Worm (Caenorhabditis elegans): ENCODE data around the gene Y44A6D.7.

ce11 chrV:20829511-20829910, 15.0 kb downstream of the Y44A6D.7 start, which contains the start of gene num-1:
- TF ChIP-seq elt-4 (tag; optimal IDR thresholded peaks at IDR 0.05) (no peak), unc-3 (GFP tag; conservative IDR thresholded peaks at IDR 0.05) (no peak), unc-3 (tag; optimal IDR thresholded peaks at IDR 0.05) (no peak), pag-3 (tag; optimal IDR thresholded peaks at IDR 0.05; ENCODE audit: borderline replicate concordance) (no peak), pros-1 (tag; optimal IDR thresholded peaks at IDR 0.05) (no peak), pha-2 (tag; optimal IDR thresholded peaks at IDR 0.05) (no peak), sox-2 (GFP tag; IDR thresholded peaks at IDR 0.05) (no peak), che-1 (tag; optimal IDR thresholded peaks at IDR 0.05) (no peak), nfya-1 (tag; optimal IDR thresholded peaks at IDR 0.05) (no peak), ceh-34 (tag; optimal IDR thresholded peaks at IDR 0.05) (no peak), syd-9 (tag; optimal IDR thresholded peaks at IDR 0.05) (no peak), unc-86 (tag; optimal IDR thresholded peaks at IDR 0.05) (no peak), lim-6 (tag; optimal IDR thresholded peaks at IDR 0.05) (no peak), eyg-1 (tag; optimal IDR thresholded peaks at IDR 0.05) (no peak)

Data from whole organism, late embryonic.